Fruit fly (Drosophila melanogaster) whole organism, wandering third instar larva: ENCODE measurements around the gene yellow-f2.

Experiments used
- Abd-B ChIP-seq: fragments of >200 bp; optimal IDR thresholded peaks from 2 replicates; lab custom pipeline; 2017; ENCODE audit warnings: missing biosample characterization, missing genetic modification characterization
- CG32264 ChIP-seq: fragments of 200-800 bp; sonication (Bioruptor generic); optimal IDR thresholded peaks from 2 replicates; lab custom pipeline; 2016; ENCODE audit warnings: missing biosample characterization, missing genetic modification characterization
- CG9705 ChIP-seq: fragments of 200-800 bp; sonication (Bioruptor generic); optimal IDR thresholded peaks from 2 replicates; lab custom pipeline; 2018; ENCODE audit warnings: missing biosample characterization, mild to moderate bottlenecking, missing genetic modification characterization
- CrebA ChIP-seq: fragments of 200-800 bp; sonication (Bioruptor generic); optimal IDR thresholded peaks from 2 replicates; lab custom pipeline; 2016; ENCODE audit warnings: missing biosample characterization, mild to moderate bottlenecking, missing genetic modification characterization, borderline replicate concordance
- Dif ChIP-seq: fragments of 200-275, 200-300 bp; sonication (Bioruptor generic); optimal IDR thresholded peaks from 2 replicates; lab custom pipeline; 2018; ENCODE audit warnings: missing biosample characterization, missing genetic modification characterization; ENCODE audit not compliant: partially characterized antibody
- HLH106 ChIP-seq: fragments of 200-800 bp; optimal IDR thresholded peaks from 3 replicates; lab custom pipeline; 2019; ENCODE audit warnings: missing biosample characterization, mild to moderate bottlenecking, missing genetic modification characterization, moderate library complexity
- Hnf4 ChIP-seq: fragments of 200-800 bp; sonication (Bioruptor generic); optimal IDR thresholded peaks from 2 replicates; lab custom pipeline; 2016; ENCODE audit warnings: missing biosample characterization, mild to moderate bottlenecking, missing genetic modification characterization
- Hr78 ChIP-seq: fragments of >200 bp; optimal IDR thresholded peaks from 2 replicates; lab custom pipeline; 2017; ENCODE audit warnings: missing biosample characterization, missing genetic modification characterization
- Hr83 ChIP-seq: fragments of 200-300 bp; sonication (Bioruptor generic); optimal IDR thresholded peaks from 2 replicates; lab custom pipeline; 2016; ENCODE audit warnings: missing biosample characterization, mild to moderate bottlenecking, missing genetic modification characterization, moderate library complexity; ENCODE audit not compliant: poor library complexity, severe bottlenecking
- Jra ChIP-seq: sonication (Bioruptor generic); optimal IDR thresholded peaks from 2 replicates; lab custom pipeline; 2016; ENCODE audit warnings: missing biosample characterization, missing genetic modification characterization
- Mio ChIP-seq: sonication (Bioruptor generic); optimal IDR thresholded peaks from 2 replicates; lab custom pipeline; 2016; ENCODE audit warnings: missing biosample characterization, missing genetic modification characterization
- Myc ChIP-seq: fragments of >200 bp; optimal IDR thresholded peaks from 2 replicates; lab custom pipeline; 2017
- N ChIP-seq: fragments of >200 bp; optimal IDR thresholded peaks from 2 replicates; lab custom pipeline; 2018; ENCODE audit warnings: missing biosample characterization, missing external identifiers, missing genetic modification characterization
- Rel ChIP-seq, 2 experiments: fragments of 200-800 bp; sonication (Bioruptor generic) in 1 of 2; optimal IDR thresholded peaks; 2 replicates in 1 of 2; 3 replicates in 1 of 2; lab custom pipeline; 2016 to 2019; ENCODE audit warnings: mild to moderate bottlenecking in 2 of 2, missing biosample characterization in 2 of 2, missing genetic modification characterization in 2 of 2, moderate library complexity in 1 of 2
- Sp1 ChIP-seq: fragments of 200-800 bp; sonication (Bioruptor generic); optimal IDR thresholded peaks from 3 replicates; lab custom pipeline; 2019; ENCODE audit warnings: missing biosample characterization, mild to moderate bottlenecking, missing genetic modification characterization, moderate library complexity
- Vsx2 ChIP-seq: fragments of 200-300, 225-300 bp; sonication (Bioruptor generic); optimal IDR thresholded peaks from 2 replicates; lab custom pipeline; 2018; ENCODE audit warnings: missing biosample characterization, missing genetic modification characterization; ENCODE audit not compliant: partially characterized antibody
- brk ChIP-seq: fragments of 200-800 bp; sonication (Bioruptor generic); optimal IDR thresholded peaks from 2 replicates; lab custom pipeline; 2016; ENCODE audit warnings: missing biosample characterization, mild to moderate bottlenecking, missing genetic modification characterization
- dmrt93B ChIP-seq: fragments of 200-800 bp; sonication (Bioruptor generic); optimal IDR thresholded peaks from 2 replicates; lab custom pipeline; 2018; ENCODE audit warnings: missing biosample characterization, mild to moderate bottlenecking, missing genetic modification characterization
- ey ChIP-seq: fragments of 200-800 bp; sonication (Bioruptor generic); optimal IDR thresholded peaks from 2 replicates; lab custom pipeline; 2016; ENCODE audit warnings: missing biosample characterization, missing genetic modification characterization
- foxo ChIP-seq, 2 experiments: fragments of 200-800 bp; sonication (Bioruptor generic); optimal IDR thresholded peaks; 2 replicates in 1 of 2; 3 replicates in 1 of 2; lab custom pipeline; 2016 to 2017; ENCODE audit warnings: missing biosample characterization in 2 of 2, missing genetic modification characterization in 2 of 2
- fru ChIP-seq: fragments of 200-800 bp; sonication (Bioruptor generic); optimal IDR thresholded peaks from 3 replicates; lab custom pipeline; 2016; ENCODE audit warnings: missing biosample characterization, mild to moderate bottlenecking, missing genetic modification characterization
- h ChIP-seq: fragments of 200-800 bp; sonication (Bioruptor generic); optimal IDR thresholded peaks from 3 replicates; lab custom pipeline; 2016; ENCODE audit warnings: missing biosample characterization, mild to moderate bottlenecking, missing genetic modification characterization
- jim ChIP-seq: fragments of 175-275, 200-325 bp; sonication (Bioruptor generic); optimal IDR thresholded peaks from 2 replicates; lab custom pipeline; 2016; ENCODE audit warnings: missing biosample characterization, mild to moderate bottlenecking, missing genetic modification characterization
- lola ChIP-seq: fragments of >200 bp; optimal IDR thresholded peaks from 2 replicates; lab custom pipeline; 2017; ENCODE audit warnings: missing biosample characterization, missing genetic modification characterization
- pan ChIP-seq: fragments of >200 bp; optimal IDR thresholded peaks from 2 replicates; lab custom pipeline; 2017
- psq ChIP-seq: fragments of 200-800 bp; sonication (Bioruptor generic); optimal IDR thresholded peaks from 3 replicates; lab custom pipeline; 2017; ENCODE audit warnings: missing biosample characterization, mild to moderate bottlenecking, missing genetic modification characterization, moderate library complexity
- rgr ChIP-seq: fragments of 200-800 bp; sonication (Bioruptor generic); optimal IDR thresholded peaks from 3 replicates; lab custom pipeline; 2016; ENCODE audit warnings: missing biosample characterization, mild to moderate bottlenecking, missing genetic modification characterization
- sage ChIP-seq: fragments of 200-800 bp; sonication (Bioruptor generic); optimal IDR thresholded peaks from 2 replicates; lab custom pipeline; 2016; ENCODE audit warnings: missing biosample characterization, mild to moderate bottlenecking, missing genetic modification characterization
- sv ChIP-seq: fragments of 200-800 bp; sonication (Bioruptor generic); optimal IDR thresholded peaks from 3 replicates; lab custom pipeline; 2016; ENCODE audit warnings: missing biosample characterization, missing genetic modification characterization
- tai ChIP-seq: sonication (Bioruptor generic); optimal IDR thresholded peaks from 2 replicates; lab custom pipeline; 2016; ENCODE audit warnings: missing biosample characterization, missing genetic modification characterization
- usp ChIP-seq: fragments of >200 bp; optimal IDR thresholded peaks from 2 replicates; lab custom pipeline; 2017; ENCODE audit warnings: missing biosample characterization, missing genetic modification characterization
- woc ChIP-seq: sonication (Bioruptor generic); optimal IDR thresholded peaks from 2 replicates; lab custom pipeline; 2016; ENCODE audit warnings: missing biosample characterization, mild to moderate bottlenecking, missing genetic modification characterization

yellow-f2 gene

dm6 chr3R:13030257-13031173 lies 35.6 kb upstream of the yellow-f2 start, which contains the start of the genes CG46281 and CG46280 (continued):
- TF ChIP-seq Mio (GFP tag; lab: Kevin White, UChicago) (no peak), jim (GFP tag; lab: Kevin White, UChicago) (no peak), dmrt93B (GFP tag; lab: Kevin White, UChicago) (no peak), CG9705 (GFP tag; lab: Kevin White, UChicago) (no peak), Hr78 (GFP tag; lab: Kevin White, UChicago) (no peak), sage (GFP tag; lab: Kevin White, UChicago) (peak; percentile 20), pan (no peak), Hr83 (GFP tag; lab: Kevin White, UChicago) (no peak), lola (GFP tag; lab: Kevin White, UChicago) (no peak), fru (GFP tag; lab: Kevin White, UChicago) (no peak), sv (GFP tag; lab: Kevin White, UChicago) (peak; percentile 40), Abd-B (GFP tag; lab: Kevin White, UChicago) (no peak), foxo (GFP tag; optimal IDR thresholded peaks at IDR 0.05; lab: Kevin White, UChicago) (no peak), CG32264 (peak; percentile 2), tai (GFP tag; lab: Kevin White, UChicago) (no peak), CrebA (GFP tag; lab: Kevin White, UChicago) (no peak)

DNA sequence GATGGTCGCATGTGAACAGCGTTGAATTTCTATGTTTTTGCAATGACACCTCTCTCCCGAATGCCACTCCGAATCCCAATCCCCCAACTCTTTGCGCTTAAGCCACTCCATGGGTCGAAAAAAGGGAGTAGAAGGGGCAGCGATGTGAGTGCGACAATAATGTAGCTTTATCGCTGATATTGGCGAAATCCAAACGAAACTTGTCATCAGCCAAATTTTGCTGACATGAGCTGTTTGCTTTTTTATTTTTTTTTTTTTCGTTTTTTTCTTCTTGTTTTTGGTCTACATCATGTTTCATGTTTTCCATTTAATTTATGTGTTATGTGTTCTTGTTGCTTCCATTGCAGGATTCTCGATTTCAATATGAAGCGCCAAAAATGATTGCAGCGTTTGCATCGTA lies 24.0 kb upstream of the yellow-f2 start:
- TF ChIP-seq Abd-B (GFP tag; lab: Kevin White, UChicago) = no peak
- TF ChIP-seq woc (GFP tag; lab: Kevin White, UChicago) = no peak
- TF ChIP-seq dmrt93B (GFP tag; lab: Kevin White, UChicago) = no peak
- no peak for TF ChIP-seq rgr (GFP tag; lab: Kevin White, UChicago)
- TF ChIP-seq Hnf4 (GFP tag; lab: Kevin White, UChicago) = no peak

DNA sequence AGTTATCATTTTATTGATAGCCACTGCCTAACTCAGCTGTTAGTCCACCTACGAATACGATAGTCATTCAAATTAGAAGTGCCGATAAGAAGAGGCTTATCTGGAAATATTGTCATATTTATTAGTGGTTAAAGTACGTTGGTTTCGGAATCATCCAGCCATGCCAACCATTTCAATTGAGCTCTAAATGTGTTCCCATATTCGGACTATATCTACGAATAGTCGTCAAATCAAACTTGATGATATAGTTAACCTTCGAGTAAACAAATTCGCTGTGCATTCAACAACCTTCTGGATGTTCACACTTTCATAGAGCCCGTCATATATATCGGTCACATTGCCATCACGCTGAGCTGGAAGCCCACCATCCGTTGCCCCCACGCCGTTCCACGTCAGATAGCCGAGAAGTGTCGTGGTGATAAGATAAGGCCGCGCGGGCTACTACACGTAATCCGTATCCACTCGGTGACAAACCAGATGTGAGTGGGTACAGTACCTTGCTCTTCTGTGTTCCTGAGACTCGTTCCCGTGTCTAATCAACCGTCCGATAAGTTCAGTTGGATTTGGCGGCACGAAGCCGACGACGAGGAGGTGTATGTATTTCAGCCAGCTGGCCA lies 23.4 kb upstream of the yellow-f2 start:
- TF ChIP-seq h (GFP tag; lab: Kevin White, UChicago) = peak; percentile 73
- no peak for TF ChIP-seq Rel (GFP tag; optimal IDR thresholded peaks at IDR 0.05; lab: Kevin White, UChicago)
- peak; percentile 73 for TF ChIP-seq Rel (tag; optimal IDR thresholded peaks at IDR 0.05; lab: Kevin White, UChicago)
- TF ChIP-seq fru (GFP tag; lab: Kevin White, UChicago) = no peak
- TF ChIP-seq, all 38 proteins: peak for 2

DNA sequence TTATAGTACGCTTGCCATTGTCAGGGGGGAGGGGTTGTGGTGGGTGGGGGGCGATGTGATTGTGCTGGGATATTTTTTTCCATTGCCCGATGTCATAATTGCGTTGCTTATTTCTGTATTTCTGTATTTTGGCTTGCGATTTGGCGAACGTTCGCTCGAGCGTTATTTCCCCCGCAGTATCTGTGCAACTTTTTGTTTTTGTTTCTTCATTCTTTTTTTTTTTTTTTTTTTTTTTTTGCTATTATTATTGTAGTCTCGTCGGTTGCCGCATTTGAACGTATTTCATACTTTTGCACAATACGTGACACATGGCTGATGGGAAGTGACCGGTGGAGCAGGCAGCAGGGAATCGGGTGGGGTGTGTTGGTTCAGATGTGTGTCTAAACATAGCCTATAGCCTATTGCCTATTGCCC lies 22.7 kb upstream of the yellow-f2 start:
- TF ChIP-seq Hr83 (GFP tag; lab: Kevin White, UChicago) (no peak), h (GFP tag; lab: Kevin White, UChicago) (peak; percentile 50), CG9705 (GFP tag; lab: Kevin White, UChicago) (no peak), Rel (GFP tag; optimal IDR thresholded peaks at IDR 0.05; lab: Kevin White, UChicago) (no peak), Rel (tag; optimal IDR thresholded peaks at IDR 0.05; lab: Kevin White, UChicago) (peak; percentile 93), Dif (GFP tag; lab: Kevin White, UChicago) (no peak), rgr (GFP tag; lab: Kevin White, UChicago) (peak; percentile 59)

dm6 chr3R:13015811-13016766 lies 21.1 kb upstream of the yellow-f2 start:
- TF ChIP-seq Sp1 (GFP tag; lab: Kevin White, UChicago) = no peak
- TF ChIP-seq ey (GFP tag; lab: Kevin White, UChicago) = peak; percentile 21
- TF ChIP-seq tai (GFP tag; lab: Kevin White, UChicago) = peak; percentile 9
- no peak for TF ChIP-seq CG9705 (GFP tag; lab: Kevin White, UChicago)
- TF ChIP-seq rgr (GFP tag; lab: Kevin White, UChicago) = no peak
- TF ChIP-seq sv (GFP tag; lab: Kevin White, UChicago) = no peak
- TF ChIP-seq fru (GFP tag; lab: Kevin White, UChicago) = peak; percentile 62
- TF ChIP-seq woc (GFP tag; lab: Kevin White, UChicago) = peak; percentile 87
- TF ChIP-seq usp (GFP tag; lab: Kevin White, UChicago) = no peak
- TF ChIP-seq Abd-B (GFP tag; lab: Kevin White, UChicago) = no peak
- TF ChIP-seq Myc (lab: Kevin White, UChicago) = peak; percentile 96
- TF ChIP-seq Hr78 (GFP tag; lab: Kevin White, UChicago) = no peak
- peak; percentile 9 for TF ChIP-seq CG32264
- TF ChIP-seq Vsx2 (GFP tag; lab: Kevin White, UChicago) = no peak
- TF ChIP-seq pan = no peak
- TF ChIP-seq lola (GFP tag; lab: Kevin White, UChicago) = no peak
- TF ChIP-seq psq (GFP tag; lab: Kevin White, UChicago) = peak; percentile 69
- peak; percentile 87 for TF ChIP-seq Rel (GFP tag; optimal IDR thresholded peaks at IDR 0.05; lab: Kevin White, UChicago)
- TF ChIP-seq Rel (tag; optimal IDR thresholded peaks at IDR 0.05; lab: Kevin White, UChicago) = peak; percentile 73
- TF ChIP-seq HLH106 (tag; lab: Kevin White, UChicago) = peak; percentile 4
- peak; percentile 56 for TF ChIP-seq brk (GFP tag; lab: Kevin White, UChicago)
- peak; percentile 68 for TF ChIP-seq Dif (GFP tag; lab: Kevin White, UChicago)
- no peak for TF ChIP-seq Mio (GFP tag; lab: Kevin White, UChicago)
- no peak for TF ChIP-seq N (GFP tag; lab: Kevin White, UChicago)
- TF ChIP-seq Jra (GFP tag; lab: Kevin White, UChicago) = peak; percentile 25
